Worm (Caenorhabditis elegans): ENCODE results near the gene F17C11.22.

The F17C11.22 gene

ce11 chrV:10961448-10961870 is 8.5 kb downstream of the F17C11.22 start (continued):
- TF ChIP-seq nhr-237 (tag; optimal IDR thresholded peaks at IDR 0.05) (no peak), vab-15 (tag; optimal IDR thresholded peaks at IDR 0.05) (no peak), mef-2 (tag; optimal IDR thresholded peaks at IDR 0.05) (no peak), unc-86 (tag; optimal IDR thresholded peaks at IDR 0.05) (peak; percentile 78), unc-30 (tag; optimal IDR thresholded peaks at IDR 0.05) (no peak), fkh-8 (tag; optimal IDR thresholded peaks at IDR 0.05) (peak; percentile 69), lin-15B (tag; optimal IDR thresholded peaks at IDR 0.05) (no peak), sox-4 (tag; optimal IDR thresholded peaks at IDR 0.05) (no peak), unc-98 (GFP tag; IDR thresholded peaks at IDR 0.05) (no peak), pqm-1 (tag; optimal IDR thresholded peaks at IDR 0.05) (no peak), aha-1 (tag; optimal IDR thresholded peaks at IDR 0.05) (no peak), ceh-88 (GFP tag; IDR thresholded peaks at IDR 0.05) (no peak), nhr-77 (tag; optimal IDR thresholded peaks at IDR 0.05) (peak; percentile 48), C04F5.9 (tag; optimal IDR thresholded peaks at IDR 0.05) (no peak), efl-1 (optimal IDR thresholded peaks at IDR 0.05) (peak; percentile 26 to 49), efl-1 (GFP tag; optimal IDR thresholded peaks at IDR 0.05 in 1 of 2) (peak; percentile 22 to 94), fos-1 (tag; optimal IDR thresholded peaks at IDR 0.05) (no peak), nhr-85 (tag) (peak; percentile 70), nhr-12 (tag; optimal IDR thresholded peaks at IDR 0.05) (no peak), lsy-2 (tag; optimal IDR thresholded peaks at IDR 0.05) (peak; percentile 46 to 61), sptf-1 (tag; optimal IDR thresholded peaks at IDR 0.05) (no peak), isw-1 (GFP tag; IDR thresholded peaks at IDR 0.05) (peak; percentile 44), snpc-4 (tag; optimal IDR thresholded peaks at IDR 0.05) (peak; percentile 6), hlh-17 (GFP tag; optimal IDR thresholded peaks at IDR 0.05; ENCODE audit: borderline replicate concordance) (no peak), mdl-1 (tag; optimal IDR thresholded peaks at IDR 0.05) (peak in 1 of 2 experiments; percentile 53), tlp-1 (tag; optimal IDR thresholded peaks at IDR 0.05) (no peak), nhr-47 (tag; optimal IDR thresholded peaks at IDR 0.05) (peak; percentile 73), fkh-4 (tag; optimal IDR thresholded peaks at IDR 0.05; ENCODE audit: borderline replicate concordance) (peak; percentile 68), ceh-90 (tag; optimal IDR thresholded peaks at IDR 0.05) (no peak), nhr-84 (tag; optimal IDR thresholded peaks at IDR 0.05) (no peak), mep-1 (tag; optimal IDR thresholded peaks at IDR 0.05) (no peak), hlh-4 (tag; optimal IDR thresholded peaks at IDR 0.05) (no peak), nhr-90 (tag; optimal IDR thresholded peaks at IDR 0.05; ENCODE audit: poor library complexity) (peak; percentile 9), lin-14 (GFP tag; optimal IDR thresholded peaks at IDR 0.05) (peak; percentile 96), efl-3 (GFP tag; optimal IDR thresholded peaks at IDR 0.05) (no peak), ama-1 (optimal IDR thresholded peaks at IDR 0.05) (no peak), nhr-71 (tag; optimal IDR thresholded peaks at IDR 0.05) (peak; percentile 92), nhr-11 (tag; optimal IDR thresholded peaks at IDR 0.05) (no peak), zag-1 (tag; optimal IDR thresholded peaks at IDR 0.05) (no peak), dsc-1 (tag; optimal IDR thresholded peaks at IDR 0.05) (peak; percentile 95), alr-1 (tag; optimal IDR thresholded peaks at IDR 0.05; ENCODE audit: borderline replicate concordance) (no peak), aly-2 (tag; optimal IDR thresholded peaks at IDR 0.05) (no peak), lin-39 (tag; optimal IDR thresholded peaks at IDR 0.05) (no peak), grh-1 (GFP tag; IDR thresholded peaks at IDR 0.05) (no peak)

DNA sequence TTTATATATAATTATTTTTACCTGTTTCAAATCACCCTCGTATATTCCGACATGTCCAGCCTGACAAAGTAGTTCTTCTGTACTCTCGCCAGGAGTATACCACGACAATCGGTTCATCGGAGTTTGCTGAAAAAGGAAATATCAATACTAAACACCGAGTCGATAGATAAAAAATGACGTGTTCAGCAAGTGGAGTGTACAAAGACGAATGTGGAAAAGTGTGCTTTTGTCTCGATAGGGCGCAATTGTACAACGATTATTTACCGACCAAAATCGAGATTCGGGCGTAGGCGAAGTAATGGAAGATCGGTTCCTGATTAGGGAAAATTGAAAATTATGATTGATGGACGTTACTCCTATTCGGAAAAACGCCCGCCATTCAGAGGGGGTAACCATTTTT is 9.4 kb downstream of the F17C11.22 start, which contains the start of gene vps-36:
Gene vps-36 (minus strand): TSS at position 126 of the 400 bp plus-strand sequence.
- peak in 1 of 2 experiments; percentile 21 for TF ChIP-seq lin-35 (GFP tag; optimal IDR thresholded peaks at IDR 0.05)
- TF ChIP-seq elt-2 (tag; optimal IDR thresholded peaks at IDR 0.05): peak; percentile 27
- peak; percentile 40 for TF ChIP-seq blmp-1 (tag; optimal IDR thresholded peaks at IDR 0.05)
- TF ChIP-seq hlh-17 (GFP tag; optimal IDR thresholded peaks at IDR 0.05; ENCODE audit: borderline replicate concordance): no peak
- peak; percentile 69 for TF ChIP-seq nhr-85 (tag)
- peak; percentile 8 for TF ChIP-seq lin-14 (GFP tag; optimal IDR thresholded peaks at IDR 0.05)

Data from whole organism, L1 larva.